Worm (Caenorhabditis elegans) whole organism, young adult: Measurements from ENCODE around the gene bus-19.

ENCODE experiments used
- B0035.1 ChIP-seq: sonication (generic microtip); optimal IDR thresholded peaks from 2 replicates; lab custom pipeline; 2016; ENCODE audit warnings: missing genetic modification characterization, mild to moderate bottlenecking, missing compliant biosample characterization, missing genotype, missing genetic modification reagents
- C06A6.2 ChIP-seq: fragments of 200-800 bp; sonication (Bioruptor generic); conservative IDR thresholded peaks from 2 replicates; pipeline ENCODE4 v1.3.6; 2022; ENCODE audit warnings: missing genetic modification characterization, missing compliant biosample characterization
- F22D6.2 ChIP-seq: sonication (generic microtip); optimal IDR thresholded peaks from 2 replicates; lab custom pipeline; 2016; ENCODE audit warnings: mild to moderate bottlenecking, missing genetic modification characterization, missing compliant biosample characterization
- F33H1.4 ChIP-seq: fragments of 200-800 bp; sonication (Bioruptor generic); IDR thresholded peaks from 2 replicates; pipeline ENCODE4 v1.3.6; 2022; ENCODE audit warnings: missing genetic modification reagents, missing genetic modification characterization, missing compliant biosample characterization
- F37B4.10 ChIP-seq: fragments of 200-800 bp; sonication (Bioruptor generic); IDR thresholded peaks from 2 replicates; pipeline ENCODE4 v1.3.6; 2022; ENCODE audit warnings: missing genetic modification characterization, missing compliant biosample characterization
- F49E8.2 ChIP-seq: sonication (generic microtip); optimal IDR thresholded peaks from 3 replicates; lab custom pipeline; 2017; ENCODE audit warnings: missing genetic modification characterization, mild to moderate bottlenecking, missing compliant biosample characterization, antibody characterized with exemption, moderate library complexity; ENCODE audit not compliant: insufficient read depth
- Y53G8AR.9 ChIP-seq: fragments of 200-800 bp; sonication (Bioruptor generic); conservative IDR thresholded peaks from 2 replicates; pipeline ENCODE4 v1.3.6; 2022; ENCODE audit warnings: missing genetic modification reagents, missing genetic modification characterization, missing compliant biosample characterization
- ZK185.1 ChIP-seq: sonication (generic microtip); optimal IDR thresholded peaks from 2 replicates; lab custom pipeline; 2016; ENCODE audit warnings: mild to moderate bottlenecking, missing genetic modification characterization, missing compliant biosample characterization; ENCODE audit not compliant: poor library complexity, severe bottlenecking
- attf-3 ChIP-seq: fragments of 200-800 bp; sonication (Bioruptor generic); conservative IDR thresholded peaks from 2 replicates; pipeline ENCODE4 v1.3.6; 2022; ENCODE audit warnings: missing genetic modification reagents, missing genetic modification characterization, missing compliant biosample characterization
- attf-5 ChIP-seq: fragments of 200-800 bp; sonication (Bioruptor generic); optimal IDR thresholded peaks from 2 replicates; lab custom pipeline; 2018; ENCODE audit warnings: mild to moderate bottlenecking, missing genetic modification characterization, missing compliant biosample characterization
- ccch-3 ChIP-seq: fragments of 200-800 bp; sonication (Bioruptor generic); optimal IDR thresholded peaks from 2 replicates; lab custom pipeline; 2018; ENCODE audit warnings: mild to moderate bottlenecking, missing genetic modification characterization, missing compliant biosample characterization
- ceh-100 ChIP-seq: fragments of 200-800 bp; sonication (Bioruptor generic); IDR thresholded peaks from 2 replicates; pipeline ENCODE4 v1.3.6; 2022; ENCODE audit warnings: missing genetic modification reagents, missing genetic modification characterization, missing compliant biosample characterization
- ceh-58 ChIP-seq: fragments of 200-800 bp; sonication (Bioruptor generic); IDR thresholded peaks from 2 replicates; pipeline ENCODE4 v1.3.6; 2022; ENCODE audit warnings: missing genetic modification characterization, missing compliant biosample characterization
- ekl-4 ChIP-seq: fragments of 200-800 bp; sonication (Bioruptor generic); IDR thresholded peaks from 2 replicates; pipeline ENCODE4 v1.3.6; 2022; ENCODE audit warnings: missing genetic modification reagents, missing genetic modification characterization, missing compliant biosample characterization
- hlh-26 ChIP-seq: fragments of 200-800 bp; sonication (Bioruptor generic); conservative IDR thresholded peaks from 2 replicates; pipeline ENCODE4 v1.3.6; 2022; ENCODE audit warnings: missing genetic modification reagents, missing genetic modification characterization, missing compliant biosample characterization
- hmg-20 ChIP-seq: fragments of 200-800 bp; sonication (Bioruptor generic); IDR thresholded peaks from 2 replicates; pipeline ENCODE4 v1.3.6; 2022; ENCODE audit warnings: missing genetic modification reagents, missing genetic modification characterization, missing compliant biosample characterization
- lin-26 ChIP-seq: fragments of 200-800 bp; sonication (Bioruptor generic); IDR thresholded peaks from 2 replicates; pipeline ENCODE4 v1.3.6; 2022; ENCODE audit warnings: missing genetic modification reagents, missing genetic modification characterization, missing compliant biosample characterization
- nfya-1 ChIP-seq: sonication (generic microtip); optimal IDR thresholded peaks from 2 replicates; lab custom pipeline; 2017; ENCODE audit warnings: antibody characterized with exemption, missing compliant biosample characterization, missing genetic modification characterization, borderline replicate concordance; ENCODE audit not compliant: insufficient read depth
- nfya-2 ChIP-seq: fragments of 200-800 bp; sonication (Bioruptor generic); IDR thresholded peaks from 2 replicates; pipeline ENCODE4 v1.3.6; 2022; ENCODE audit warnings: missing genetic modification reagents, missing genetic modification characterization, missing compliant biosample characterization
- nhr-179 ChIP-seq: sonication (generic microtip); optimal IDR thresholded peaks from 2 replicates; lab custom pipeline; 2016; ENCODE audit warnings: mild to moderate bottlenecking, missing genetic modification characterization, missing compliant biosample characterization
- nhr-80 ChIP-seq: sonication (generic microtip); optimal IDR thresholded peaks from 2 replicates; lab custom pipeline; 2016; ENCODE audit warnings: missing genetic modification characterization, missing compliant biosample characterization
- rcor-1 ChIP-seq: fragments of 200-800 bp; sonication (Bioruptor generic); IDR thresholded peaks from 2 replicates; pipeline ENCODE4 v1.3.6; 2022; ENCODE audit warnings: missing genetic modification reagents, missing genetic modification characterization, missing compliant biosample characterization
- zfh-2 ChIP-seq: fragments of 200-800 bp; sonication (Bioruptor generic); conservative IDR thresholded peaks from 2 replicates; pipeline ENCODE4 v1.3.6; 2022; ENCODE audit warnings: missing genetic modification reagents, missing genetic modification characterization, missing compliant biosample characterization
- zim-3 ChIP-seq: sonication (generic microtip); optimal IDR thresholded peaks from 2 replicates; lab custom pipeline; 2017; ENCODE audit warnings: mild to moderate bottlenecking, missing genetic modification characterization, moderate library complexity, missing compliant biosample characterization
- ztf-6 ChIP-seq: fragments of 200-800 bp; sonication (Bioruptor generic); IDR thresholded peaks from 2 replicates; pipeline ENCODE4 v1.3.6; 2022; ENCODE audit warnings: missing genetic modification reagents, missing genetic modification characterization, missing compliant biosample characterization

bus-19 gene

DNA sequence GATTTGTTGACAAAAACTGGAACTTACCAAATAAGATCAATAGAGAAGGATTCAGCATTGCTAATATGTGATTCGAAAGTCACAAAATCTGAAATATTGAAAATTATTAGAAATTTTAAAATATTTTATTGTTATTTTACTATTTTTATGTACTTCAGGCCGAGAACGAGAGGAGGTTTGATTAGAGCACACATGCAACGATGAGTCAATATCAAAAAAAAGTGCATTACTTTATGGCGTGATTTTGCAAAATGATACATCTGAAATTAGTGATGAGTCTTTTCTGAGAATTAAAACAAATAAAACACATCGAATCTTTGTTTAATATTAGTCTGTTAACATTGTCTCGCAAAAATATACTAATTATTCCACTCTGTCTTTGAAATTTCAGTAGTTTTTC, 27.1 kb upstream of the bus-19 start:
- TF ChIP-seq ceh-58 = no peak
- no peak for TF ChIP-seq rcor-1 (GFP tag; lab: Robert Waterston, UW)
- no peak for TF ChIP-seq F33H1.4 (GFP tag; lab: Robert Waterston, UW)
- no peak for TF ChIP-seq ccch-3 (GFP tag; lab: Kevin White, UChicago)
- TF ChIP-seq hlh-26 = no peak
- no peak for TF ChIP-seq ekl-4 (GFP tag; lab: Robert Waterston, UW)
- TF ChIP-seq B0035.1 = no peak
- TF ChIP-seq hmg-20 (GFP tag; lab: Robert Waterston, UW) = no peak
- TF ChIP-seq F22D6.2 = no peak
- no peak for TF ChIP-seq nfya-2
- no peak for TF ChIP-seq ceh-100 (GFP tag; lab: Robert Waterston, UW)
- no peak for TF ChIP-seq lin-26 (GFP tag; lab: Robert Waterston, UW)
- TF ChIP-seq, all 124 proteins: peak for 0

- no peak for TF ChIP-seq nhr-179
- TF ChIP-seq nhr-80 (tag; lab: Kevin White, UChicago) = peak; percentile 45
- TF ChIP-seq, all 124 proteins: peak for 1
Measured at ce11 chrV:12845247-12845646, 26.6 kb upstream of the bus-19 start, which contains the start of gene C44H9.6. C44H9.6 (minus strand) TSS chrV:12845347.

ce11 chrV:12849736-12850135, 22.1 kb upstream of the bus-19 start, which contains the start of gene C44H9.5:
C44H9.5 (minus strand) TSS chrV:12849864.
- TF ChIP-seq Y53G8AR.9 (GFP tag; lab: Robert Waterston, UW) (no peak), zim-3 (tag; lab: Kevin White, UChicago) (no peak), F37B4.10 (GFP tag; lab: Robert Waterston, UW) (no peak), zfh-2 (GFP tag; lab: Robert Waterston, UW) (no peak), attf-5 (no peak), nhr-80 (tag; lab: Kevin White, UChicago) (peak; percentile 49)

DNA sequence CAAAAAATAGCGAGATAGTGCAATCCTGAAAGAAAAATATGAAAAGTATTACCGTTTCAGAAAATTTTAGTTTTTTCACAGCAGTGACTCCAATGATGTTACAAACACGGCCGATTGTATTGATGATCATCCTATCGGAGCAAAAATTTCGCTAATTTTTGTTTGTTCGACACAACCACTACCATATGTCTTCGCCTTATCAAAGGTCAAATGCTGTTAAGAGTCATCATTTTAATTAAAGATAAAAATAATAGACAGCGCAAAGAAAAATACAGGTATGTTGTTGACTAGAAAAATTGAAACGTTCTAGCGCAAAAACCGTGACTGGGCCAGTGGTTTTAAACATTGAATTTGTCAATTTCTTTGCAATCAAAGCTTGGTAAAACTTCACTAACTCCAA, 19.5 kb upstream of the bus-19 start:
- TF ChIP-seq nhr-80 (tag; lab: Kevin White, UChicago) (peak; percentile 56), F49E8.2 (tag; lab: Kevin White, UChicago) (no peak)
- TF ChIP-seq, all 124 proteins: peak for 1

- TF ChIP-seq B0035.1 (no peak), ztf-6 (GFP tag; lab: Robert Waterston, UW) (no peak), nfya-1 (no peak)
Measured at ce11 chrV:12854766-12855165, 17.1 kb upstream of the bus-19 start, which contains the start of gene C44H9.7. C44H9.7 (minus strand) TSS chrV:12854866.

DNA sequence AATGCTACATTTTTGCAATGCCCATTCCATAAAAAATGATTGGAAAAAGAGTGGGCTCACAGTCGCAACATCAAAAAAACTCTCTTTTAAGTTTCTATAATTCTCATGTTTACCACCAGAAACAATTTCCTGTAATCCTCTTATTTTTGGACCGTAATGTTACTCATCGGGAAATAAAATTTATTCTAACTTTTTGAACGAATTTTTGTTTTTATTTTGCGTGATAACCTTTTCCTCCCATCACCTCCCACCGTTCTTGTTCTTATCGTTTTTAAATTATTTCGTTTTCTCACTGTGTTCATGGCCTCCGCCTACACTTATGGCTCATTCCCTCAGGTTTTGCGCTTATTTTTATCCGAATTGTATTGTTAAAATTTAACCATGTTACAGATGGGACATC, 12.7 kb upstream of the bus-19 start, which contains the start of gene anp-1:
Gene anp-1, plus strand, starts transcription at position 301 of the 400 bp plus-strand sequence.
- no peak for TF ChIP-seq C06A6.2 (GFP tag; lab: Robert Waterston, UW)
- TF ChIP-seq ZK185.1 (tag; lab: Kevin White, UChicago) = no peak

DNA sequence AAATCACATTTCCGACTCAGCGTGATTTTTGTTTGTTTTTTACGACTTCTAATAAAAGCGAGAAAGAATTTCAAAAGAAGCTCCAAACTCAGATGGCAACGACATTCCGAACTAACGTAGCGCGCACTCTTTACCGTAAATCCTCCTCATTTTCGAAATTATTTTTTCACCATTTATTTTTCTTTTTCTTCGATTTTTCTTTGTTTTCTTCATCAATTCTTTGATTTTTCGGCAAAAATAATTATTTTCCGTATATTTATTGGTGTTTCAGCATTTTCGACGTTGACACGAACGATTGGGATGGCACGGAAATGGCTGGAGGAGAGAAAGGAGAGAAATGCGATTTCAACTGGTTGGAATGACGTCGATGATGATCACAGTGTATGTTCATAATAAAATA, 6.2 kb upstream of the bus-19 start, which contains the start of gene T07F10.5:
Gene T07F10.5, plus strand, starts transcription at position 301 of the 400 bp plus-strand sequence.
- TF ChIP-seq attf-3 (GFP tag; lab: Robert Waterston, UW) = 0 out of 2 replicates have a peak, but pooled peaks have one; percentile 13

- TF ChIP-seq nfya-2 = no peak
Measured at ce11 chrV:12867997-12868396, 3.9 kb upstream of the bus-19 start, which contains the start of gene nspg-1. nspg-1 (minus strand) TSS chrV:12868097.
